Worm (Caenorhabditis elegans): ENCODE results near the gene fcmt-1.

DNA sequence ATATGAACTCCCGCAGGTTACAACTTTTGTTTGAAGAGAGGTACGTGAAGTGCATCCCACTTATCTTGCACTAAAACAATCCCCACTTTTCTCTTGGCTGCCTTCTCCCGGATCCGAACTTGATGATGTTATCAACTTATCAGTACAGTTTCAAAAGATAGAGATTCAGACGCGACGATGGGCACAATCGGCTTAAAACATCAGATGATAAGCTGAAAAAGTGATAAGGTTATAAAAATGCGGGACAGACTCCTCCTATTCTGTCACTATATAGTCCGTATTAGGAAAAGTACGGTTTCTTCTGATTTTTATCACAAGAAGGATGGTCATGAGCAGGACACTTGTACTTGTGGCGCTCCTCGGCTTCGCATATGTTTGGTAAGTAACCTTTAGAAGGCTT lies 29.8 kb upstream of the fcmt-1 start, which contains the start of gene ctsa-1.2:
- TF ChIP-seq sox-4 (tag; optimal IDR thresholded peaks at IDR 0.05): no peak
- TF ChIP-seq ces-1 (GFP tag; optimal IDR thresholded peaks at IDR 0.05): no peak
- no peak for TF ChIP-seq blmp-1 (tag; optimal IDR thresholded peaks at IDR 0.05)
- TF ChIP-seq ztf-4 (tag; optimal IDR thresholded peaks at IDR 0.05): no peak
- TF ChIP-seq fkh-10 (GFP tag; optimal IDR thresholded peaks at IDR 0.05): no peak
- TF ChIP-seq lin-39 (tag; optimal IDR thresholded peaks at IDR 0.05): no peak
- TF ChIP-seq F16B12.6 (tag; optimal IDR thresholded peaks at IDR 0.05): no peak
- TF ChIP-seq zag-1 (tag; optimal IDR thresholded peaks at IDR 0.05): no peak
- no peak for TF ChIP-seq egl-27 (tag; optimal IDR thresholded peaks at IDR 0.05)
- no peak for TF ChIP-seq dsc-1 (tag; optimal IDR thresholded peaks at IDR 0.05)
- no peak for TF ChIP-seq nhr-90 (tag; optimal IDR thresholded peaks at IDR 0.05; ENCODE audit: poor library complexity)
- no peak for TF ChIP-seq elt-3 (tag; optimal IDR thresholded peaks at IDR 0.05)
- TF ChIP-seq ama-1 (optimal IDR thresholded peaks at IDR 0.05): no peak

Data from whole organism, L1 larva.